Worm (Caenorhabditis elegans) whole organism, L4 larva: ENCODE measurements around the gene C50B6.9.
A peak's percentile ranks its signal among the peaks of the same experiment; 100 is the strongest.

Source experiments
- D1046.2 ChIP-seq: fragments of 200-800 bp; sonication (Bioruptor generic); IDR thresholded peaks from 2 replicates; pipeline ENCODE4 v1.3.6; 2022; ENCODE audit warnings: missing genetic modification characterization, missing compliant biosample characterization
- F37D6.2 ChIP-seq: sonication (generic microtip); optimal IDR thresholded peaks from 2 replicates; lab custom pipeline; 2016; ENCODE audit warnings: mild to moderate bottlenecking, missing genetic modification characterization, missing compliant biosample characterization
- F49E8.2 ChIP-seq: sonication (generic microtip); optimal IDR thresholded peaks from 2 replicates; lab custom pipeline; 2016; ENCODE audit warnings: missing compliant biosample characterization, mild to moderate bottlenecking, missing genetic modification characterization, borderline replicate concordance
- T20F7.1 ChIP-seq: fragments of 200-800 bp; sonication (Bioruptor generic); optimal IDR thresholded peaks from 2 replicates; lab custom pipeline; 2018; ENCODE audit warnings: mild to moderate bottlenecking, missing genetic modification characterization, missing compliant biosample characterization
- T26A8.4 ChIP-seq: fragments of 200-800 bp; sonication (Bioruptor generic); IDR thresholded peaks from 2 replicates; pipeline ENCODE4 v1.3.6; 2022; ENCODE audit warnings: missing genetic modification characterization, missing compliant biosample characterization
- Y75B8A.6 ChIP-seq: fragments of 200-800 bp; sonication (Bioruptor generic); IDR thresholded peaks from 2 replicates; pipeline ENCODE4 v1.3.6; 2022; ENCODE audit warnings: missing genetic modification reagents, missing genetic modification characterization, missing compliant biosample characterization
- aha-1 ChIP-seq: fragments of 150-350 bp; peaks from one replicate; lab custom pipeline; 2014; ENCODE audit warnings: missing biosample characterization, missing genetic modification characterization
- ama-1 ChIP-seq: fragments of 150-350 bp; optimal IDR thresholded peaks from 2 replicates; lab custom pipeline; 2014; ENCODE audit warnings: inconsistent platforms, mixed read lengths
- arid-1 ChIP-seq: fragments of 200-800 bp; sonication (Bioruptor generic); conservative IDR thresholded peaks from 2 replicates; pipeline ENCODE4 v1.3.6; 2022; ENCODE audit warnings: missing genetic modification reagents, missing genetic modification characterization, missing compliant biosample characterization
- ceh-20 ChIP-seq: fragments of 200-800 bp; sonication (Bioruptor generic); IDR thresholded peaks from 2 replicates; pipeline ENCODE4 v1.3.6; 2022; ENCODE audit warnings: missing genetic modification reagents, missing genetic modification characterization, missing compliant biosample characterization
- cey-2 ChIP-seq: sonication (generic microtip); optimal IDR thresholded peaks from 3 replicates; lab custom pipeline; 2017; ENCODE audit warnings: missing genetic modification characterization, mild to moderate bottlenecking, missing compliant biosample characterization, antibody characterized with exemption, borderline replicate concordance; ENCODE audit not compliant: insufficient read depth
- ctbp-1 ChIP-seq: fragments of 200-800 bp; sonication (Bioruptor generic); IDR thresholded peaks from 2 replicates; pipeline ENCODE4 v1.3.6; 2022; ENCODE audit warnings: missing genetic modification reagents, missing genetic modification characterization, missing compliant biosample characterization
- daf-12 ChIP-seq: fragments of 150-350 bp; optimal IDR thresholded peaks from 2 replicates; lab custom pipeline; 2014; ENCODE audit warnings: missing biosample characterization, missing genetic modification reagents, missing genetic modification characterization
- dmd-6 ChIP-seq: fragments of 200-800 bp; sonication (Bioruptor generic); IDR thresholded peaks from 2 replicates; pipeline ENCODE4 v1.3.6; 2022; ENCODE audit warnings: missing genetic modification reagents, missing genetic modification characterization, missing compliant biosample characterization
- dve-1 ChIP-seq: sonication (generic microtip); optimal IDR thresholded peaks from 2 replicates; lab custom pipeline; 2017; ENCODE audit warnings: antibody characterized with exemption, mild to moderate bottlenecking, missing genetic modification characterization, missing compliant biosample characterization; ENCODE audit not compliant: insufficient read depth
- fos-1 ChIP-seq: fragments of 150-350 bp; optimal IDR thresholded peaks from 2 replicates; lab custom pipeline; 2014; ENCODE audit warnings: missing biosample characterization, missing genetic modification characterization
- hlh-11 ChIP-seq: fragments of 200-800 bp; sonication (Bioruptor generic); optimal IDR thresholded peaks from 2 replicates; lab custom pipeline; 2018; ENCODE audit warnings: mild to moderate bottlenecking, missing genetic modification characterization, missing compliant biosample characterization
- hlh-30 ChIP-seq: sonication (generic microtip); optimal IDR thresholded peaks from 2 replicates; lab custom pipeline; 2017; ENCODE audit warnings: antibody characterized with exemption, mild to moderate bottlenecking, missing genetic modification characterization, missing compliant biosample characterization; ENCODE audit not compliant: insufficient read depth
- hmg-1.1 ChIP-seq: fragments of 200-800 bp; sonication (Bioruptor generic); IDR thresholded peaks from 2 replicates; pipeline ENCODE4 v1.3.6; 2022; ENCODE audit warnings: missing genetic modification reagents, missing genetic modification characterization, missing compliant biosample characterization
- lin-15B ChIP-seq: fragments of 150-350 bp; sonication (generic microtip); optimal IDR thresholded peaks from 3 replicates; lab custom pipeline; 2014; ENCODE audit warnings: missing biosample characterization, missing genetic modification characterization
- lir-3 ChIP-seq: sonication (generic microtip); optimal IDR thresholded peaks from 2 replicates; lab custom pipeline; 2016; ENCODE audit warnings: mild to moderate bottlenecking, missing genetic modification characterization, missing compliant biosample characterization
- madf-9 ChIP-seq: fragments of 200-800 bp; sonication (Bioruptor generic); conservative IDR thresholded peaks from 2 replicates; pipeline ENCODE4 v1.3.6; 2022; ENCODE audit warnings: missing genetic modification reagents, missing genetic modification characterization, missing compliant biosample characterization
- mdl-1 ChIP-seq, 2 experiments: fragments of 150-350 bp in 1 of 2; sonication (generic microtip) in 1 of 2; optimal IDR thresholded peaks; 2 replicates each; lab custom pipeline; 2014 to 2017; ENCODE audit warnings: missing biosample characterization in 2 of 2, missing genetic modification characterization in 2 of 2
- mdt-29 ChIP-seq: fragments of 200-800 bp; sonication (Bioruptor generic); IDR thresholded peaks from 2 replicates; pipeline ENCODE4 v1.3.6; 2022; ENCODE audit warnings: missing genetic modification reagents, missing genetic modification characterization, missing compliant biosample characterization
- mep-1 ChIP-seq: fragments of 150-350 bp; sonication (generic microtip); optimal IDR thresholded peaks from 3 replicates; lab custom pipeline; 2014; ENCODE audit warnings: missing biosample characterization, missing genetic modification characterization
- mes-2 ChIP-seq: sonication (generic microtip); optimal IDR thresholded peaks from 2 replicates; lab custom pipeline; 2016; ENCODE audit warnings: missing genotype, mild to moderate bottlenecking, missing genetic modification characterization, missing compliant biosample characterization; ENCODE audit not compliant: poor library complexity, severe bottlenecking
- mxl-3 ChIP-seq: fragments of 200-800 bp; sonication (Bioruptor generic); optimal IDR thresholded peaks from 2 replicates; lab custom pipeline; 2018; ENCODE audit warnings: mild to moderate bottlenecking, missing genetic modification characterization, missing compliant biosample characterization
- nhr-102 ChIP-seq: sonication (generic microtip); optimal IDR thresholded peaks from 2 replicates; lab custom pipeline; 2016; ENCODE audit warnings: mild to moderate bottlenecking, missing genetic modification characterization, moderate library complexity, missing compliant biosample characterization
- nhr-25 ChIP-seq: sonication (generic microtip); optimal IDR thresholded peaks from 2 replicates; lab custom pipeline; 2017; ENCODE audit warnings: missing genetic modification characterization, mild to moderate bottlenecking, missing compliant biosample characterization, antibody characterized with exemption, moderate library complexity, borderline replicate concordance; ENCODE audit not compliant: insufficient read depth
- nhr-28 ChIP-seq: fragments of 150-350 bp; optimal IDR thresholded peaks from 2 replicates; lab custom pipeline; 2014; ENCODE audit warnings: missing biosample characterization, missing genetic modification characterization
- nhr-41 ChIP-seq: fragments of 200-800 bp; sonication (Bioruptor generic); IDR thresholded peaks from 2 replicates; pipeline ENCODE4 v1.3.6; 2022; ENCODE audit warnings: missing genetic modification reagents, missing genetic modification characterization, missing compliant biosample characterization
- nhr-42 ChIP-seq: fragments of 200-800 bp; sonication (Bioruptor generic); IDR thresholded peaks from 2 replicates; pipeline ENCODE4 v1.3.6; 2022; ENCODE audit warnings: missing genetic modification characterization, missing compliant biosample characterization
- nhr-48 ChIP-seq: sonication (generic microtip); optimal IDR thresholded peaks from 2 replicates; lab custom pipeline; 2016; ENCODE audit warnings: mild to moderate bottlenecking, missing genetic modification characterization, missing compliant biosample characterization
- nhr-6 ChIP-seq: fragments of 150-350 bp; optimal IDR thresholded peaks from 2 replicates; lab custom pipeline; 2014; ENCODE audit warnings: missing biosample characterization, missing genetic modification characterization
- nhr-77 ChIP-seq: fragments of 150-350 bp; optimal IDR thresholded peaks from 2 replicates; lab custom pipeline; 2014; ENCODE audit warnings: missing biosample characterization, missing genetic modification characterization
- pha-4 ChIP-seq, 2 experiments: fragments of 150-350 bp in 1 of 2; fragments of 200-800 bp in 1 of 2; sonication (Bioruptor generic) in 1 of 2; IDR thresholded peaks in 1 of 2; optimal IDR thresholded peaks in 1 of 2; 2 replicates each; pipeline versions ENCODE4 v1.3.6 to Lab custom; 2014 to 2022; ENCODE audit warnings: missing genetic modification characterization in 2 of 2, missing genetic modification reagents in 2 of 2, missing biosample characterization in 1 of 2, missing compliant biosample characterization in 1 of 2
- php-3 ChIP-seq: fragments of 200-800 bp; sonication (Bioruptor generic); IDR thresholded peaks from 2 replicates; pipeline ENCODE4 v1.3.6; 2022; ENCODE audit warnings: missing genetic modification reagents, missing genetic modification characterization, missing compliant biosample characterization
- pqm-1 ChIP-seq: sonication (generic microtip); optimal IDR thresholded peaks from 2 replicates; lab custom pipeline; 2017; ENCODE audit warnings: missing biosample characterization, missing genetic modification characterization
- saeg-2 ChIP-seq: fragments of 200-800 bp; sonication (Bioruptor generic); IDR thresholded peaks from 2 replicates; pipeline ENCODE4 v1.3.6; 2022; ENCODE audit warnings: missing genetic modification reagents, missing genetic modification characterization, missing compliant biosample characterization
- set-16 ChIP-seq: fragments of 200-800 bp; sonication (Bioruptor generic); IDR thresholded peaks from 2 replicates; pipeline ENCODE4 v1.3.6; 2022; ENCODE audit warnings: missing genetic modification reagents, missing genetic modification characterization, missing compliant biosample characterization
- snpc-1.2 ChIP-seq: fragments of 200-800 bp; sonication (Bioruptor generic); IDR thresholded peaks from 2 replicates; pipeline ENCODE4 v1.3.6; 2022; ENCODE audit warnings: missing genetic modification reagents, missing genetic modification characterization, missing compliant biosample characterization
- tra-1 ChIP-seq: fragments of 200-800 bp; sonication (Bioruptor generic); IDR thresholded peaks from 2 replicates; pipeline ENCODE4 v1.3.6; 2022; ENCODE audit warnings: missing genetic modification reagents, missing genetic modification characterization, missing compliant biosample characterization
- zag-1 ChIP-seq: fragments of 150-350 bp; optimal IDR thresholded peaks from 2 replicates; lab custom pipeline; 2014; ENCODE audit warnings: missing biosample characterization, missing genetic modification characterization
- zfp-3 ChIP-seq: fragments of 200-800 bp; sonication (Bioruptor generic); conservative IDR thresholded peaks from 2 replicates; pipeline ENCODE4 v1.3.6; 2022; ENCODE audit warnings: missing genetic modification reagents, missing genetic modification characterization, missing compliant biosample characterization
- ztf-11 ChIP-seq: fragments of 150-350 bp; optimal IDR thresholded peaks from 2 replicates; lab custom pipeline; 2014; ENCODE audit warnings: missing biosample characterization, missing genetic modification characterization
- ztf-7 ChIP-seq: fragments of 150-350 bp; optimal IDR thresholded peaks from 2 replicates; lab custom pipeline; 2014; ENCODE audit warnings: missing biosample characterization, missing genetic modification characterization

Gene C50B6.9

DNA sequence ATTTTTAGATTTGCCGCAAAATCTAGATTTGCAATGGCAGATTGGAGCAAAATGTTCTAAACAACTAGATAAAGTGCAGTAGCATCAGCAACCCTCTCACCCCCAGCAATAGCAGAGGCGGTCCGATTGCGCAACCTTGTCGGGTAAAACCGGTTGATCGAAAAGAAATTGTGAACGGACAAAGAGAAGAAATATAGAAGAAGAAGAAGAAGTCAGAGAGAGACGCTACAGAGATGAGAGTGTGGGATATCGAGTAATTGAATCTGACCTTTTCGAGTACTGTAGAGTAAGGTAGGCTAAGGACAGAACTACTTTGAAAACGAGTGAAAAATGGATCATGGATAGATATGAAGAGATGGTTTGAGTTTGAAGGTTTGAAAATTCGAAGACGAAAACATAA, 39.7 kb downstream of the C50B6.9 start:
- TF ChIP-seq nhr-28 (no peak), pqm-1 (tag; lab: Kevin White, UChicago) (no peak), zfp-3 (GFP tag; lab: Robert Waterston, UW) (no peak), mxl-3 (GFP tag; lab: Kevin White, UChicago) (no peak), lir-3 (tag; lab: Kevin White, UChicago) (no peak), fos-1 (tag; lab: Kevin White, UChicago) (no peak), F37D6.2 (no peak), nhr-6 (tag; lab: Kevin White, UChicago) (no peak), nhr-25 (tag; lab: Kevin White, UChicago) (peak; percentile 84), mep-1 (tag; lab: Kevin White, UChicago) (peak; percentile 17), mdl-1 (tag; optimal IDR thresholded peaks at IDR 0.05; lab: Kevin White, UChicago) (no peak), saeg-2 (GFP tag; lab: Robert Waterston, UW) (no peak), aha-1 (tag; lab: Kevin White, UChicago) (peak; percentile 89), mes-2 (tag; lab: Kevin White, UChicago) (peak; percentile 18), snpc-1.2 (GFP tag; lab: Robert Waterston, UW) (no peak)
- TF ChIP-seq, all 104 proteins: peak for 4

DNA sequence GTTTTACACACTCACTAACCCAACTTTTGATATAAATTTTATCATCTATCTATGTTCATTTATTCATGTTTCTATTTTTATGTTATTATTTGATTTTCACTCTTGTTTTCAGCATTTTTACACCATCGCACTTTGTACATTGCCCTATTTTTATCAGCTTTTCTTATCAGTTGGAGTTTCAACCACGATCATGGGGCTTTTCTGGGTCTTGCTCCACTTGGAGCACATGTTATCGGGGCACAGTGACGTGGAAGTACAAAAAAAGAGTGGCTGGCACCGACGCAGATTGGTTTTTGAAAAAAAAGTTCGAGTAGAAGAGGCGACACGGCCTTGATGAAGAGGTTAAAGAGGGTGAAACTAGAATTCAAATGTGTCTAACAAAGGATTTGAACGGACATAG, 41.0 kb downstream of the C50B6.9 start:
- no peak for TF ChIP-seq madf-9 (GFP tag; lab: Robert Waterston, UW)
- no peak for TF ChIP-seq daf-12
- TF ChIP-seq pha-4 (GFP tag; IDR thresholded peaks at IDR 0.05; lab: Robert Waterston, UW): no peak
- no peak for TF ChIP-seq pha-4 (tag; optimal IDR thresholded peaks at IDR 0.05; lab: Kevin White, UChicago)
- 0 out of 2 replicates have a peak, but pooled peaks have one; percentile 44 for TF ChIP-seq tra-1
- TF ChIP-seq mdl-1 (tag; optimal IDR thresholded peaks at IDR 0.05; lab: Kevin White, UChicago): peak in 1 of 2 experiments; percentile 26
- peak; percentile 13 for TF ChIP-seq nhr-48
- TF ChIP-seq ztf-11: no peak
- no peak for TF ChIP-seq mes-2 (tag; lab: Kevin White, UChicago)
- no peak for TF ChIP-seq ama-1
- TF ChIP-seq hlh-11: peak; percentile 85
- no peak for TF ChIP-seq Y75B8A.6 (GFP tag; lab: Robert Waterston, UW)
- TF ChIP-seq nhr-6 (tag; lab: Kevin White, UChicago): peak; percentile 65
- TF ChIP-seq zfp-3 (GFP tag; lab: Robert Waterston, UW): no peak
- TF ChIP-seq saeg-2 (GFP tag; lab: Robert Waterston, UW): 0 out of 2 replicates have a peak, but pooled peaks have one; percentile 20
- no peak for TF ChIP-seq ceh-20 (GFP tag; lab: Robert Waterston, UW)
- peak; percentile 41 for TF ChIP-seq T20F7.1 (GFP tag; lab: Kevin White, UChicago)
- TF ChIP-seq nhr-102 (tag; lab: Kevin White, UChicago): peak; percentile 52
- no peak for TF ChIP-seq arid-1 (GFP tag; lab: Robert Waterston, UW)
- no peak for TF ChIP-seq nhr-42 (GFP tag; lab: Robert Waterston, UW)
- no peak for TF ChIP-seq ctbp-1 (GFP tag; lab: Robert Waterston, UW)
- peak; percentile 79 for TF ChIP-seq nhr-77 (tag; lab: Kevin White, UChicago)
- peak; percentile 97 for TF ChIP-seq dve-1 (tag; lab: Kevin White, UChicago)
- peak; percentile 71 for TF ChIP-seq php-3 (GFP tag; lab: Robert Waterston, UW)
- 0 out of 2 replicates have a peak, but pooled peaks have one; percentile 13 for TF ChIP-seq nhr-41
- TF ChIP-seq mep-1 (tag; lab: Kevin White, UChicago): peak; percentile 66
- TF ChIP-seq hmg-1.1 (GFP tag; lab: Robert Waterston, UW): no peak
- no peak for TF ChIP-seq zag-1 (tag; lab: Kevin White, UChicago)
- no peak for TF ChIP-seq set-16 (GFP tag; lab: Robert Waterston, UW)
- peak; percentile 69 for TF ChIP-seq hlh-30
- TF ChIP-seq dmd-6 (GFP tag; lab: Robert Waterston, UW): peak; percentile 89
- peak; percentile 62 for TF ChIP-seq nhr-28
- no peak for TF ChIP-seq F49E8.2 (tag; lab: Kevin White, UChicago)
- TF ChIP-seq T26A8.4 (GFP tag; lab: Robert Waterston, UW): no peak
- TF ChIP-seq lin-15B (tag; lab: Kevin White, UChicago): no peak
- 0 out of 2 replicates have a peak, but pooled peaks have one; percentile 10 for TF ChIP-seq mdt-29 (GFP tag; lab: Robert Waterston, UW)
- no peak for TF ChIP-seq D1046.2 (GFP tag; lab: Robert Waterston, UW)
- peak; percentile 52 for TF ChIP-seq pqm-1 (tag; lab: Kevin White, UChicago)
- TF ChIP-seq cey-2 (tag; lab: Kevin White, UChicago): peak; percentile 50
- no peak for TF ChIP-seq ztf-7
